Worm (Caenorhabditis elegans): ENCODE results near the gene F44A2.3.

DNA sequence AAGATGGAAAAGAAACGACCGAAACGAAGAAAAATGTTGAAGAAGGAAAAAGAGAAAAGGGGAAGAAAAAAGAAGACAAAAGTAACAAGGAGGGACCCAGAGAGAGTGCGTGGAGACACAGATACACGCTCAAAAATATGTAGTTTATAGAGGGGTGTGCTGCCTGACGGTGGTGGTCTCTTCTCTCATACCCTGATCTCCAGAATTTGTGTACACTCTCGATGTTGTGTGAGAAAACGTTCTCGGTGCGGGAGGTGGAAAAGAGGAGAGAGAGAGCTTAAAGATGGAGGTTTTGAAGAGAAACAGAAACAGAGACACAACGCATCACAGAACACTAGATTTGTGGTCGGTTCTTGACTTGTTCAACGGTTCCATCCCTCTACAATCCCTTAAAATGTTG is 31.6 kb upstream of the F44A2.3 start:
- TF ChIP-seq lin-1 (GFP tag; IDR thresholded peaks at IDR 0.05) (no peak), mdl-1 (tag; optimal IDR thresholded peaks at IDR 0.05) (peak; percentile 79 to 83), ceh-32 (tag; optimal IDR thresholded peaks at IDR 0.05; ENCODE audit: poor library complexity) (no peak), jun-1 (tag; optimal IDR thresholded peaks at IDR 0.05) (no peak), nhr-25 (tag; optimal IDR thresholded peaks at IDR 0.05; ENCODE audit: borderline replicate concordance, insufficient read depth) (no peak), ztf-11 (tag; optimal IDR thresholded peaks at IDR 0.05) (no peak), unc-62 (GFP tag; optimal IDR thresholded peaks at IDR 0.05 in 1 of 2) (peak in 1 of 2 experiments; percentile 88), unc-62 (tag; optimal IDR thresholded peaks at IDR 0.05) (no peak), R02D3.7 (tag; optimal IDR thresholded peaks at IDR 0.05) (no peak), egl-27 (tag; optimal IDR thresholded peaks at IDR 0.05) (no peak), nhr-76 (tag; optimal IDR thresholded peaks at IDR 0.05) (no peak), nhr-77 (tag; optimal IDR thresholded peaks at IDR 0.05) (peak; percentile 30), vab-7 (GFP tag; IDR thresholded peaks at IDR 0.05) (no peak)
